Worm (Caenorhabditis elegans) whole organism, mixed stage, embryonic: ENCODE measurements around the gene C31H1.2.

ENCODE experiments used
- bed-3 ChIP-seq: fragments of 200-800 bp; sonication (Bioruptor generic); optimal IDR thresholded peaks from 3 replicates; lab custom pipeline; 2018; ENCODE audit warnings: mild to moderate bottlenecking, missing genetic modification characterization, moderate library complexity, missing compliant biosample characterization
- ceh-43 ChIP-seq: fragments of 200-800 bp; sonication (Bioruptor generic); optimal IDR thresholded peaks from 2 replicates; lab custom pipeline; 2018; ENCODE audit warnings: mild to moderate bottlenecking, missing genetic modification characterization, moderate library complexity, missing compliant biosample characterization
- ceh-83 ChIP-seq: fragments of 200-800 bp; sonication (Bioruptor generic); optimal IDR thresholded peaks from 2 replicates; lab custom pipeline; 2018; ENCODE audit warnings: mild to moderate bottlenecking, missing genetic modification characterization, missing compliant biosample characterization
- ces-1 ChIP-seq: fragments of 150-350 bp; optimal IDR thresholded peaks from 2 replicates; lab custom pipeline; 2014; ENCODE audit warnings: missing biosample characterization, missing genetic modification reagents, missing genetic modification characterization
- elt-1 ChIP-seq: sonication (generic microtip); optimal IDR thresholded peaks from 2 replicates; lab custom pipeline; 2017; ENCODE audit warnings: missing genetic modification characterization, mild to moderate bottlenecking, missing compliant biosample characterization, antibody characterized with exemption, moderate library complexity, borderline replicate concordance; ENCODE audit not compliant: insufficient read depth
- flh-1 ChIP-seq: fragments of 200-800 bp; sonication (Bioruptor generic); optimal IDR thresholded peaks from 2 replicates; lab custom pipeline; 2018; ENCODE audit warnings: mild to moderate bottlenecking, missing genetic modification characterization, moderate library complexity, missing compliant biosample characterization
- ham-2 ChIP-seq: fragments of 200-800 bp; sonication (Bioruptor generic); optimal IDR thresholded peaks from 2 replicates; lab custom pipeline; 2018; ENCODE audit warnings: mild to moderate bottlenecking, missing genetic modification characterization, missing compliant biosample characterization
- hlh-1 ChIP-seq: fragments of 150-350 bp; optimal IDR thresholded peaks from 2 replicates; lab custom pipeline; 2014; ENCODE audit warnings: missing biosample characterization, missing genetic modification reagents, missing genetic modification characterization
- lin-13 ChIP-seq: fragments of 150-350 bp; optimal IDR thresholded peaks from 2 replicates; lab custom pipeline; 2014; ENCODE audit warnings: missing biosample characterization, missing genetic modification characterization
- lin-32 ChIP-seq: fragments of 200-800 bp; sonication (Bioruptor generic); optimal IDR thresholded peaks from 2 replicates; lab custom pipeline; 2018; ENCODE audit warnings: mild to moderate bottlenecking, missing genetic modification characterization, missing compliant biosample characterization
- lsy-2 ChIP-seq: fragments of 150-350 bp; optimal IDR thresholded peaks from 2 replicates; lab custom pipeline; 2014; ENCODE audit warnings: missing biosample characterization, missing genetic modification characterization
- nhr-2 ChIP-seq: fragments of 150-350 bp; optimal IDR thresholded peaks from 2 replicates; lab custom pipeline; 2014; ENCODE audit warnings: missing biosample characterization, missing genetic modification characterization
- nhr-28 ChIP-seq: fragments of 150-350 bp; optimal IDR thresholded peaks from 2 replicates; lab custom pipeline; 2014; ENCODE audit warnings: missing biosample characterization, missing genetic modification characterization
- nhr-76 ChIP-seq: sonication (generic microtip); optimal IDR thresholded peaks from 2 replicates; lab custom pipeline; 2017; ENCODE audit warnings: missing biosample characterization, missing genetic modification characterization
- pha-4 ChIP-seq: fragments of 150-350 bp; optimal IDR thresholded peaks from 2 replicates; lab custom pipeline; 2018; ENCODE audit warnings: missing biosample characterization, missing genetic modification reagents, missing genetic modification characterization
- tbx-8 ChIP-seq: fragments of 200-800 bp; sonication (Bioruptor generic); optimal IDR thresholded peaks from 2 replicates; lab custom pipeline; 2018; ENCODE audit warnings: mild to moderate bottlenecking, missing genetic modification characterization, moderate library complexity, missing compliant biosample characterization
- unc-120 ChIP-seq: sonication (generic microtip); optimal IDR thresholded peaks from 2 replicates; lab custom pipeline; 2017; ENCODE audit warnings: missing genetic modification characterization, missing compliant biosample characterization; ENCODE audit not compliant: poor library complexity, severe bottlenecking
- unc-62 ChIP-seq: fragments of 150-350 bp; optimal IDR thresholded peaks from 2 replicates; lab custom pipeline; 2014; ENCODE audit warnings: missing biosample characterization, missing genetic modification reagents, missing genetic modification characterization
- zip-8 ChIP-seq: fragments of 150-350 bp; optimal IDR thresholded peaks from 2 replicates; lab custom pipeline; 2014; ENCODE audit warnings: missing biosample characterization, missing genetic modification characterization

Gene C31H1.2

DNA sequence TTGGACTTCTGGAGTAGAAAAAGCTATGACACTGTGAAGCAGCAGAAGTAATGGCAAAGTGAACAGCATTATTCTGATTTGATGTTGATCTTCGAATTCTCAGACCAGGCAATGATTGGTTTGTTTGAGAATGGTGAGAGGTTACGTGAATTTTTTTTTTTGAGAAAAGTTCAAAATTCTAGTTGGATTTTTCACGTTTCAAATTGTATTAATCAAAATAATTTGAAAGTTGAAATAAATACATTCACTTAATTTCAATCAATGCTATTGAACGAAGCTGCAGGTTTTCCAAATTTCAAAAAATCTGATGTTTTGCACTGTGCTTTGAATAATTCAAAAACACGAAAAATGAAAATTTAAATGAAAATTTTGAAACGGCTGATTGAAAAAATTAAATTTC is 5.6 kb downstream of the C31H1.2 start, which contains the start of gene C31H1.5:
Gene C31H1.5, minus strand, starts transcription at position 101 of the 400 bp plus-strand sequence.
- TF ChIP-seq hlh-1 (tag; lab: Kevin White, UChicago) (no peak), ceh-83 (GFP tag; lab: Kevin White, UChicago) (no peak), nhr-2 (tag; lab: Kevin White, UChicago) (no peak)
- TF ChIP-seq, all 35 proteins: peak for 0

DNA sequence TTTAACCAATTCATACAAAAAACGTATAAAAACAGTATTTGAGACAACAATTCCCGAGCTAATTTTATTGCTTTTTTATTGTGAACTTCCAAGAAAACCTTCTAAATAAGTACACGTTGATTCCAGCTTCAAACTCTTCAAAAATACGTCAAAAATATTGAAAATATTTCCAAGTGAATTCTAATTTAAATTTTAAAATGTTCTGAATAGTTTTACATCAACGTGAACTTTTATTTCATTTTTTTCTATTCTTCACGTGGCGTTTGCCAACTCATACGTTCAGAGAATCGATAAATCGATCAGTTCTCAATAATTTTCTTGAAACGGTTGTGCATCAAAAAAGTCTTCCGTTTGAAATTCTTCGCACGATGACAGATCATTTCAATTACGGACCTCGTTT is 6.1 kb downstream of the C31H1.2 start, which contains the start of gene C31H1.1:
Gene C31H1.1, plus strand, starts transcription at position 301 of the 400 bp plus-strand sequence.
- TF ChIP-seq tbx-8 (no peak), lsy-2 (tag; lab: Kevin White, UChicago) (no peak), ham-2 (GFP tag; lab: Kevin White, UChicago) (no peak), ceh-43 (GFP tag; lab: Kevin White, UChicago) (no peak), lin-13 (tag; lab: Kevin White, UChicago) (no peak)

DNA sequence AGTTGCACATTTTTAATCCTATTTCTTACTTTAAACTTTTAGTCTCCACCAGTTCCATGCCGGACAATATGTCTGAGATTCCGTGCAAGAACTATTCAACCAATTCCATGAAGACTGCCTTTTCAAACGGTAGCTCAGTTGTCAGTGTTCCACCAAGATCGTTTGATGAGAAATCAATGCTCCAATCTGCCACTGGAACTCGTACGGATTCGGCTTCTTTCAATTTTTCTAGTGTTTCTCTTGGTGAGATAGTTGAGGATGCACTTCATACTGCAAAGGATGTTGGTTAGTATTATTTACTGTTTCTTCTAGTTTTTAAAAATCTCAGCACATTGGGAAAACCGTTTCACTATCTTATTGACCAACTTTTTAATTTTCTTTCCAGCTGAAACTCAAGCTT is 8.5 kb downstream of the C31H1.2 start:
- TF ChIP-seq ceh-43 (GFP tag; lab: Kevin White, UChicago) (no peak), nhr-76 (no peak), ces-1 (GFP tag; lab: Kevin White, UChicago) (no peak)

DNA sequence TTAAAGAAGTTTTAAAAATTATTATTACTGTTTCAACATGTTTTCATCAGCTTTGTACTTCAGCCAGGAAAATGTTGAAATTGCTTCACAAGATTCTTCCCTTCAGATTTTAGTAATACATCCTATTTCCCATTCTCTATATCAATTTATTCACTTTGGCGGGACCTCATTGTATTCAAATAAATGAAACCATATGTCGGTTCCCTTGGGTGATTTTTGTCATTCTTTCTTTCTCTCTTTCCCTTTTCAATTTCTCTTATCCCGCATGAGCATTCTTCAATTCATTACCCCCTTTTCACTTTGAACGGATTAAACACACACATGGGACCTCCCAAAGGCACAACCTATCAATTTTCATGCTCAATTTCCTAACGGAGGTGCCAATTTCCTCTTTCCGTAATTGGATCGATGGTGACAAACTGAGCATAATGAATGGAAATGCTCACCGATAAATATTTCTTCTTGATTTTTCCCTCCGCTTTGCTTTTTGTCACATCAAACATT is 12.5 kb downstream of the C31H1.2 start:
- TF ChIP-seq ces-1 (GFP tag; lab: Kevin White, UChicago) (peak; percentile 95), zip-8 (tag; lab: Kevin White, UChicago) (no peak)

DNA sequence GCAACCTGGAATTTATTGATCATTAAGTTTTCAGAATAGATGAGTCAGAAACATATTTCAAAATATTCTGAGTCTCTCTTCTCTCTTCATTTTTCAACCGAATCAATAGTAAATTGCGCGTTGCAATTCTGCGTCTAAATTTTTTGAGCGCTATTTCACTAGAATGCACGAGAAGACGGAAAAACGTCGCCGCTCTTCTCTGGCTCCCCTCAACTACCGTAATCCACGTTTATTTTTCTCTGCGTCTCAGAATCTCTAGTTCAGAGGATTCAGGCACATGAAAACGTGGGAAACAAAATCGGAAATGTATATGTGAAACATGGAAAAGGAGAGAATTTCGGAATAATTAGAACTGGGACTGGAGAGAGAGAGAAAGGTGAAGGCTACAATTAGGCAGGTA is 14.4 kb downstream of the C31H1.2 start:
- TF ChIP-seq ces-1 (GFP tag; lab: Kevin White, UChicago) (peak; percentile 54), lin-32 (no peak), lsy-2 (tag; lab: Kevin White, UChicago) (peak; percentile 87)
- TF ChIP-seq, all 35 proteins: peak for 2

- TF ChIP-seq flh-1 (GFP tag; lab: Kevin White, UChicago) (no peak), ces-1 (GFP tag; lab: Kevin White, UChicago) (no peak), unc-62 (no peak), nhr-28 (no peak), nhr-76 (no peak)
- TF ChIP-seq, all 35 proteins: peak for 0
These were observed 15.3 kb downstream of the C31H1.2 start for ce11 chrIV:5806348-5806747.

- TF ChIP-seq lin-13 (tag; lab: Kevin White, UChicago), result no peak
- no peak for TF ChIP-seq elt-1 (tag; lab: Kevin White, UChicago)
- no peak for TF ChIP-seq unc-120
- no peak for TF ChIP-seq nhr-2 (tag; lab: Kevin White, UChicago)
- TF ChIP-seq lsy-2 (tag; lab: Kevin White, UChicago), result peak; percentile 30
- no peak for TF ChIP-seq lin-32
- no peak for TF ChIP-seq hlh-1 (tag; lab: Kevin White, UChicago)
- no peak for TF ChIP-seq pha-4
These were observed 15.8 kb downstream of the C31H1.2 start, which contains the start of gene lntl-1 for ce11 chrIV:5806909-5807308. Gene lntl-1, minus strand, starts transcription at chrIV:5807093.

DNA sequence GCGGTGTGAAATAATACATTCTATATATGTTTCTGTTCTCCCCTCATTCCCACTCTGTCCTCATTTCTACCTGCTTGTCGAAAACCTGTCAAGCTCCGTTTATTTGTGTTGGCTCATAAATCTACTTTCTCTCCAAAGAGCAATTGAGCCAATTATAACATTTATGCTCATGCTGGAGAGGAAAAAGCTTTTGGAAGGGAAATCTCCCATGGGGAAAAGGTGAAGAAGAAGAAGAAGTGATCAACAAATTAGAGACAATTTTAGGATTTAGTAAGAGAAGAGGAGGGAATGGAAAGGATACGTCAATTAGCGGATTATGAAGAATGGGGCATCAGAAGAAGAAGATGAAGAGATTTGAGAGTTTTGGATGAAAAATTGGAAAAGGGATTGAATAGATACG is 18.6 kb downstream of the C31H1.2 start:
- TF ChIP-seq ces-1 (GFP tag; lab: Kevin White, UChicago), result peak; percentile 79
- no peak for TF ChIP-seq nhr-28
- TF ChIP-seq unc-62, result peak; percentile 7
- no peak for TF ChIP-seq tbx-8

DNA sequence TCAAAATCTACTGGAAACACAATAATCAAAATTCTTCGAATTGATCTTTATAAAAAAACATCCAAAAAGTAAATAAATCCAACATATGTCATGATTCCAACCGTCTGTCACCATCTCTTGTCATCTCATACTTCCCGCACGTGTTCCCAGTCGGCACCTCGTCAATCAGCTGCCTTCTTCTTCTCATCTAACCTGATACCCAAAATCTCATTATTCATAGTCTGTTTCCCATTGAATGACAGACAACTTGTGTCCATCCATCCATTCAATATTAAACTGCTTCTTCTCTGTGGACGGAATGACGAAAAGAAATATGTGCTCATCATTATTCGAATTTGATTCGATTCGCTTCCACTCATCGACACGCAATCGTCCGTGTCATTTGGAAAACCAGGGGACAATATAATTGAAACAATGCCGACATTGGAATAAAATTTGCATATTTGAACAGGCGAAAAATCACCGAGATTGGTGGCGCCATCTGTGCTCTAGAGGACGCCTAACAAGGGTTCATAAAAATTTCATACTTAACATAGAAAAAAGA is 20.1 kb downstream of the C31H1.2 start:
- TF ChIP-seq bed-3 (no peak), unc-62 (peak; percentile 100), hlh-1 (tag; lab: Kevin White, UChicago) (peak; percentile 52)
